Worm (Caenorhabditis elegans): Measurements from ENCODE around the gene F28B12.6.

Gene F28B12.6

ce11 chrII:5956583-5956982 is 15.9 kb downstream of the F28B12.6 start, which contains the start of gene casy-1:
TSS of gene casy-1 (minus strand) at chrII:5956683.
- TF ChIP-seq nhr-76 (tag; optimal IDR thresholded peaks at IDR 0.05): no peak
- no peak for TF ChIP-seq sea-2 (GFP tag; optimal IDR thresholded peaks at IDR 0.05)
- TF ChIP-seq daf-12 (tag; optimal IDR thresholded peaks at IDR 0.05): no peak
- TF ChIP-seq nfya-1 (tag; optimal IDR thresholded peaks at IDR 0.05; ENCODE audit: insufficient read depth): no peak
- no peak for TF ChIP-seq fkh-10 (GFP tag; optimal IDR thresholded peaks at IDR 0.05)
- TF ChIP-seq snpc-4 (tag; optimal IDR thresholded peaks at IDR 0.05): no peak

ce11 chrII:5957803-5958367 is 17.2 kb downstream of the F28B12.6 start:
- no peak for TF ChIP-seq pqm-1 (tag; optimal IDR thresholded peaks at IDR 0.05)
- TF ChIP-seq mml-1 (tag; optimal IDR thresholded peaks at IDR 0.05): no peak
- peak; percentile 21 for TF ChIP-seq hmg-11 (tag; optimal IDR thresholded peaks at IDR 0.05)
- no peak for TF ChIP-seq ceh-28 (tag; optimal IDR thresholded peaks at IDR 0.05)
- TF ChIP-seq aly-2 (tag; optimal IDR thresholded peaks at IDR 0.05): no peak
- no peak for TF ChIP-seq nhr-237 (tag; optimal IDR thresholded peaks at IDR 0.05)
- no peak for TF ChIP-seq fkh-2 (tag; optimal IDR thresholded peaks at IDR 0.05)
- TF ChIP-seq elt-1 (tag; optimal IDR thresholded peaks at IDR 0.05): no peak
- no peak for TF ChIP-seq nhr-76 (tag; optimal IDR thresholded peaks at IDR 0.05)
- TF ChIP-seq fkh-10 (GFP tag; optimal IDR thresholded peaks at IDR 0.05): peak; percentile 54

- no peak for TF ChIP-seq egl-5 (tag; optimal IDR thresholded peaks at IDR 0.05)
Measured at ce11 chrII:5959575-5960119, 19.0 kb downstream of the F28B12.6 start.

ce11 chrII:5961317-5961716 is 20.7 kb downstream of the F28B12.6 start, which contains the start of gene B0034.7:
TSS of gene B0034.7 (plus strand) at chrII:5961617.
- TF ChIP-seq nhr-23 (tag; optimal IDR thresholded peaks at IDR 0.05) (no peak), nhr-43 (tag; optimal IDR thresholded peaks at IDR 0.05; ENCODE audit: poor library complexity, severe bottlenecking) (no peak), zag-1 (tag; optimal IDR thresholded peaks at IDR 0.05) (no peak), eor-1 (tag; optimal IDR thresholded peaks at IDR 0.05) (no peak), aly-2 (tag; optimal IDR thresholded peaks at IDR 0.05) (no peak), hmg-11 (tag; optimal IDR thresholded peaks at IDR 0.05) (no peak), nhr-12 (tag; optimal IDR thresholded peaks at IDR 0.05) (no peak), nhr-76 (tag; optimal IDR thresholded peaks at IDR 0.05) (no peak), ama-1 (optimal IDR thresholded peaks at IDR 0.05) (no peak), nhr-25 (tag; optimal IDR thresholded peaks at IDR 0.05) (no peak), tbx-2 (tag; optimal IDR thresholded peaks at IDR 0.05) (no peak), nhr-77 (tag; optimal IDR thresholded peaks at IDR 0.05) (no peak), mdl-1 (tag; optimal IDR thresholded peaks at IDR 0.05) (no peak), ceh-9 (tag; optimal IDR thresholded peaks at IDR 0.05) (no peak), egl-5 (tag; optimal IDR thresholded peaks at IDR 0.05) (no peak), mml-1 (tag; optimal IDR thresholded peaks at IDR 0.05) (no peak)

- peak; percentile 45 for TF ChIP-seq nfya-1 (tag; optimal IDR thresholded peaks at IDR 0.05; ENCODE audit: insufficient read depth)
- no peak for TF ChIP-seq ZK546.5 (tag; optimal IDR thresholded peaks at IDR 0.05)
- TF ChIP-seq fkh-10 (GFP tag; optimal IDR thresholded peaks at IDR 0.05): peak; percentile 20
- no peak for TF ChIP-seq elt-3 (tag; optimal IDR thresholded peaks at IDR 0.05)
- no peak for TF ChIP-seq fkh-2 (tag; optimal IDR thresholded peaks at IDR 0.05)
- TF ChIP-seq nhr-67 (tag; optimal IDR thresholded peaks at IDR 0.05): no peak
- TF ChIP-seq mml-1 (tag; optimal IDR thresholded peaks at IDR 0.05): no peak
- no peak for TF ChIP-seq zag-1 (tag; optimal IDR thresholded peaks at IDR 0.05)
- TF ChIP-seq hmg-11 (tag; optimal IDR thresholded peaks at IDR 0.05): peak; percentile 20
- no peak for TF ChIP-seq tbx-2 (tag; optimal IDR thresholded peaks at IDR 0.05)
Measured at ce11 chrII:5962343-5962742, 21.7 kb downstream of the F28B12.6 start.

- TF ChIP-seq nfya-1 (tag; optimal IDR thresholded peaks at IDR 0.05; ENCODE audit: insufficient read depth) (no peak), pqm-1 (tag; optimal IDR thresholded peaks at IDR 0.05) (no peak)
Measured at ce11 chrII:5964962-5965361, 24.3 kb downstream of the F28B12.6 start.

- TF ChIP-seq nfya-1 (tag; optimal IDR thresholded peaks at IDR 0.05; ENCODE audit: insufficient read depth) (peak; percentile 60), ZK546.5 (tag; optimal IDR thresholded peaks at IDR 0.05) (no peak), egl-5 (tag; optimal IDR thresholded peaks at IDR 0.05) (peak; percentile 28), pqm-1 (tag; optimal IDR thresholded peaks at IDR 0.05) (no peak), fkh-10 (GFP tag; optimal IDR thresholded peaks at IDR 0.05) (peak; percentile 7), nhr-43 (tag; optimal IDR thresholded peaks at IDR 0.05; ENCODE audit: poor library complexity, severe bottlenecking) (no peak), lin-39 (tag; optimal IDR thresholded peaks at IDR 0.05) (peak; percentile 57), elt-2 (tag; optimal IDR thresholded peaks at IDR 0.05) (no peak), daf-12 (tag; optimal IDR thresholded peaks at IDR 0.05) (no peak), snpc-4 (tag; optimal IDR thresholded peaks at IDR 0.05) (peak; percentile 78), zag-1 (tag; optimal IDR thresholded peaks at IDR 0.05) (no peak), nhr-12 (tag; optimal IDR thresholded peaks at IDR 0.05) (no peak)
Measured at ce11 chrII:5966637-5967036, 26.0 kb downstream of the F28B12.6 start.
